Fruit fly (Drosophila melanogaster): ENCODE results near the gene CG13895.

CG13895 gene

dm6 chr3L:738523-739356 is 30.7 kb upstream of the CG13895 start (continued):
- TF ChIP-seq ase (GFP tag; IDR thresholded peaks at IDR 0.05) (peak; percentile 86), CG7271 (tag; optimal IDR thresholded peaks at IDR 0.05) (peak; percentile 54), CG2678 (tag; optimal IDR thresholded peaks at IDR 0.05) (peak; percentile 94), Sry-δ (GFP tag; optimal IDR thresholded peaks at IDR 0.05) (peak; percentile 21), CG3281 (GFP tag; optimal IDR thresholded peaks at IDR 0.05) (peak; percentile 88), shn (GFP tag; optimal IDR thresholded peaks at IDR 0.05) (peak; percentile 25), Hmx (GFP tag; optimal IDR thresholded peaks at IDR 0.05) (peak; percentile 16), CG15696 (tag; optimal IDR thresholded peaks at IDR 0.05) (peak; percentile 88), aop (GFP tag; IDR thresholded peaks at IDR 0.05) (no peak), CG4282 (GFP tag; optimal IDR thresholded peaks at IDR 0.05) (no peak), H2.0 (GFP tag; IDR thresholded peaks at IDR 0.05) (peak; percentile 89), Lpt (GFP tag; optimal IDR thresholded peaks at IDR 0.05) (no peak), NC2β (GFP tag; optimal IDR thresholded peaks at IDR 0.05) (peak; percentile 46), cwo (GFP tag; optimal IDR thresholded peaks at IDR 0.05) (peak; percentile 76), CG8388 (GFP tag; optimal IDR thresholded peaks at IDR 0.05) (peak; percentile 95), D19B (GFP tag; optimal IDR thresholded peaks at IDR 0.05) (peak; percentile 27), NFAT (GFP tag; IDR thresholded peaks at IDR 0.05) (peak; percentile 67), sim (GFP tag; IDR thresholded peaks at IDR 0.05) (peak; percentile 93), slou (GFP tag; optimal IDR thresholded peaks at IDR 0.05) (peak; percentile 63), CG8924 (tag; optimal IDR thresholded peaks at IDR 0.05) (peak; percentile 95), Hey (tag; optimal IDR thresholded peaks at IDR 0.05) (peak; percentile 19), trh (GFP tag; optimal IDR thresholded peaks at IDR 0.05) (peak; percentile 66), HHEX (GFP tag; optimal IDR thresholded peaks at IDR 0.05) (peak; percentile 89), nerfin-1 (tag; optimal IDR thresholded peaks at IDR 0.05) (peak; percentile 89), Nf-YA (GFP tag; IDR thresholded peaks at IDR 0.05) (peak; percentile 86), Adf1 (GFP tag; IDR thresholded peaks at IDR 0.05) (peak; percentile 59), cg (GFP tag; optimal IDR thresholded peaks at IDR 0.05) (no peak), slbo (GFP tag; IDR thresholded peaks at IDR 0.05) (peak; percentile 92), Dad (GFP tag; optimal IDR thresholded peaks at IDR 0.05) (peak; percentile 72), her (GFP tag; optimal IDR thresholded peaks at IDR 0.05) (no peak), fd64A (GFP tag; optimal IDR thresholded peaks at IDR 0.05) (peak; percentile 82), CG7372 (GFP tag; IDR thresholded peaks at IDR 0.05) (peak; percentile 85), Ptx1 (GFP tag; IDR thresholded peaks at IDR 0.05) (peak; percentile 93), BEAF-32 (GFP tag; optimal IDR thresholded peaks at IDR 0.05) (no peak), unpg (GFP tag; optimal IDR thresholded peaks at IDR 0.05) (peak; percentile 94), CG33213 (GFP tag; optimal IDR thresholded peaks at IDR 0.05) (peak; percentile 32), CG10959 (GFP tag; IDR thresholded peaks at IDR 0.05) (peak; percentile 84), Spps (tag; optimal IDR thresholded peaks at IDR 0.05) (peak; percentile 90), Trl (optimal IDR thresholded peaks at IDR 0.05) (peak; percentile 75 to 90), Trl (GFP tag; optimal IDR thresholded peaks at IDR 0.05) (no peak), Bteb2 (GFP tag; optimal IDR thresholded peaks at IDR 0.05) (peak; percentile 44), dpn (GFP tag; optimal IDR thresholded peaks at IDR 0.05) (peak; percentile 67 to 90), Awh (GFP tag; IDR thresholded peaks at IDR 0.05) (peak; percentile 92), kay (GFP tag; optimal IDR thresholded peaks at IDR 0.05) (peak; percentile 79), CG9817 (tag; optimal IDR thresholded peaks at IDR 0.05) (peak; percentile 82), Fer3 (tag; optimal IDR thresholded peaks at IDR 0.05) (peak; percentile 85), chn (GFP tag; optimal IDR thresholded peaks at IDR 0.05) (peak; percentile 60), CG8765 (GFP tag; IDR thresholded peaks at IDR 0.05) (peak; percentile 76), CG3995 (GFP tag; optimal IDR thresholded peaks at IDR 0.05) (peak; percentile 34), CG12236 (GFP tag; optimal IDR thresholded peaks at IDR 0.05) (peak; percentile 28)

All from whole organism, embryonic.